Worm (Caenorhabditis elegans): ENCODE data around the gene Y7A5A.6.

Gene Y7A5A.6

ce11 chrX:15841086-15841622 lies 41.7 kb upstream of the Y7A5A.6 start, which contains the start of gene serp-1.1 (continued):
- TF ChIP-seq hlh-17 (GFP tag; optimal IDR thresholded peaks at IDR 0.05; ENCODE audit: borderline replicate concordance) (no peak), elt-2 (tag; optimal IDR thresholded peaks at IDR 0.05) (peak; percentile 94), fos-1 (tag; optimal IDR thresholded peaks at IDR 0.05) (peak; percentile 93), aha-1 (tag; optimal IDR thresholded peaks at IDR 0.05) (peak; percentile 88), Y116A8C.19 (tag; optimal IDR thresholded peaks at IDR 0.05; ENCODE audit: borderline replicate concordance) (no peak), nhr-85 (tag) (peak; percentile 100), lin-13 (GFP tag; optimal IDR thresholded peaks at IDR 0.05) (peak; percentile 99), nhr-20 (tag; optimal IDR thresholded peaks at IDR 0.05) (peak; percentile 100), mef-2 (tag; optimal IDR thresholded peaks at IDR 0.05) (peak; percentile 89), lir-3 (tag; optimal IDR thresholded peaks at IDR 0.05; ENCODE audit: poor library complexity) (peak; percentile 95), ztf-4 (tag; optimal IDR thresholded peaks at IDR 0.05) (peak; percentile 97), efl-3 (GFP tag; optimal IDR thresholded peaks at IDR 0.05) (peak; percentile 83), nhr-12 (tag; optimal IDR thresholded peaks at IDR 0.05) (peak; percentile 32), tlp-1 (tag; optimal IDR thresholded peaks at IDR 0.05) (no peak), mep-1 (tag; optimal IDR thresholded peaks at IDR 0.05) (peak; percentile 97), zag-1 (tag; optimal IDR thresholded peaks at IDR 0.05) (peak; percentile 81)

DNA sequence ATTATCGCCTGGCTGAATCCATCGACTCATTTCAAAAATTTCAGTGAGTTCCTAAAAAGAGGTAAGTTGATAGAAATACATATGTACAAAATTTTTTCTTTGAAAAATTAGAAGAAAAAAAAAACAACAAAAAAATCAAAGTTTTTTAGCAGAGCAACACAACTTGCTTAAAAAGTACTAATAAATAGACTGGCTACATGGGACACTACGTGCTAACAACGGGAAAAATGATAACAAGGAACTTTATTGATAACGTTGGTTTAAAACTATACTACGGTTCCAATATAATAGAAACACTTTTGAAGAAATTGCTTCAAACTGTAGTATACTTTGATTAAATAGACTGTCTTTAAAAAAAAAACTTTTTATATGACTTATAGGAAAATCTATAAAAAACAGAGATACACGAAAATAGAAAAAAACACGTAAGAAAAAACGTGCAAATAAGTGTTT lies 39.0 kb upstream of the Y7A5A.6 start, which contains the start of gene acox-1.6:
acox-1.6 (minus strand) TSS at position 51 of the 453 bp plus-strand sequence.
- TF ChIP-seq nhr-84 (tag; optimal IDR thresholded peaks at IDR 0.05), result no peak
- TF ChIP-seq egl-27 (tag; optimal IDR thresholded peaks at IDR 0.05), result no peak
- no peak for TF ChIP-seq ces-1 (GFP tag; optimal IDR thresholded peaks at IDR 0.05)
- TF ChIP-seq lin-35 (GFP tag; optimal IDR thresholded peaks at IDR 0.05), result peak in 1 of 2 experiments; percentile 15
- no peak for TF ChIP-seq ceh-8 (GFP tag; optimal IDR thresholded peaks at IDR 0.05)
- peak; percentile 35 for TF ChIP-seq nhr-20 (tag; optimal IDR thresholded peaks at IDR 0.05)
- no peak for TF ChIP-seq pqm-1 (tag; optimal IDR thresholded peaks at IDR 0.05)

- TF ChIP-seq nhr-28 (tag; optimal IDR thresholded peaks at IDR 0.05) (no peak), nhr-12 (tag; optimal IDR thresholded peaks at IDR 0.05) (no peak), F16B12.6 (tag; optimal IDR thresholded peaks at IDR 0.05) (no peak), vab-15 (tag; optimal IDR thresholded peaks at IDR 0.05) (no peak), ztf-4 (tag; optimal IDR thresholded peaks at IDR 0.05) (no peak), ceh-82 (tag; optimal IDR thresholded peaks at IDR 0.05) (no peak)
Observed at ce11 chrX:15831537-15831936, 32.0 kb upstream of the Y7A5A.6 start.

ce11 chrX:15828059-15828458 lies 28.6 kb upstream of the Y7A5A.6 start, which contains the start of gene Y7A5A.20:
TSS of gene Y7A5A.20 (plus strand) at chrX:15828359.
- no peak for TF ChIP-seq elt-3 (tag; optimal IDR thresholded peaks at IDR 0.05)

DNA sequence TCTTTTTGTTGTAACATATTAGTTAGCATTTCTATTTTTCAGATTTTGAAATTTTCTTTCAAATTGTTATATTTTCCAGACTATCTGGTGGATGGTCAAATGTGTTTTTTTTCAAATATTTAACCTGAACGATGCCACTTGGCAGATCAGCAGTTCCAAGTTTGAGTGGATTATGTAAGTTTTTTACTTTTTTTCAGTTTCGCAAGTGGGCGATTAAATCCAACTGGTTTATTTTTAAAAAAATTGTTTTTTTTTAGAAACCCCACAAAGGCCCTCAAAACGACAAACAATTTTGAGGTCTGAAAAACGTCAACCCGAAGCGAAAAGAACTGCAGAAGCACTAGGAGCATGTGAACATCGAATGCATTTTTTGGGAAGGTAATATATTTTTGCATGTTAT lies 27.4 kb upstream of the Y7A5A.6 start, which contains the start of gene Y7A5A.9:
Y7A5A.9 (plus strand) TSS at position 301 of the 400 bp plus-strand sequence.
- TF ChIP-seq unc-86 (tag; optimal IDR thresholded peaks at IDR 0.05) (no peak), nhr-71 (tag; optimal IDR thresholded peaks at IDR 0.05) (no peak), efl-3 (GFP tag; optimal IDR thresholded peaks at IDR 0.05) (no peak), sup-37 (GFP tag; optimal IDR thresholded peaks at IDR 0.05) (no peak), nhr-77 (tag; optimal IDR thresholded peaks at IDR 0.05) (no peak), lir-3 (tag; optimal IDR thresholded peaks at IDR 0.05; ENCODE audit: poor library complexity) (no peak), tbx-2 (tag; optimal IDR thresholded peaks at IDR 0.05) (no peak), ceh-8 (GFP tag; optimal IDR thresholded peaks at IDR 0.05) (no peak), mef-2 (tag; optimal IDR thresholded peaks at IDR 0.05) (no peak), pax-3 (tag; optimal IDR thresholded peaks at IDR 0.05) (no peak), lin-13 (GFP tag; optimal IDR thresholded peaks at IDR 0.05) (no peak), lin-39 (tag; optimal IDR thresholded peaks at IDR 0.05) (no peak), jun-1 (tag; optimal IDR thresholded peaks at IDR 0.05) (no peak), nhr-237 (tag; optimal IDR thresholded peaks at IDR 0.05) (no peak)

All from whole organism, L1 larva.